Fruit fly (Drosophila melanogaster) whole organism, embryonic: ENCODE data around the gene Chrac-16.

Experiments
- Atf-2 ChIP-seq: fragments of 200-800 bp; sonication (Bioruptor generic); optimal IDR thresholded peaks from 2 replicates; lab custom pipeline; 2016; ENCODE audit warnings: missing biosample characterization, missing genetic modification characterization
- BEAF-32 ChIP-seq: fragments of 200-800 bp; sonication (Bioruptor generic); optimal IDR thresholded peaks from 3 replicates; lab custom pipeline; 2017; ENCODE audit warnings: missing biosample characterization, missing genetic modification characterization, mild to moderate bottlenecking, moderate library complexity, missing genetic modification reagents
- Bteb2 ChIP-seq: fragments of 200-800 bp; sonication (Bioruptor generic); optimal IDR thresholded peaks from 2 replicates; lab custom pipeline; 2016; ENCODE audit warnings: missing biosample characterization, missing genetic modification characterization
- CG10654 ChIP-seq: fragments of 200-800 bp; sonication (Bioruptor generic); optimal IDR thresholded peaks from 2 replicates; lab custom pipeline; 2016; ENCODE audit warnings: missing biosample characterization, missing genetic modification characterization
- CG11093 ChIP-seq: fragments of 200-800 bp; sonication (Bioruptor generic); IDR thresholded peaks from 3 replicates; pipeline ENCODE4 v1.3.6; 2022; ENCODE audit warnings: missing biosample characterization, missing genetic modification characterization
- CG12071 ChIP-seq: fragments of 200-800 bp; sonication (Bioruptor generic); optimal IDR thresholded peaks from 3 replicates; lab custom pipeline; 2018; ENCODE audit warnings: missing biosample characterization, mild to moderate bottlenecking, missing genetic modification characterization
- CG12659 ChIP-seq: fragments of 200-800 bp; sonication (Bioruptor generic); optimal IDR thresholded peaks from 3 replicates; lab custom pipeline; 2017; ENCODE audit warnings: mild to moderate bottlenecking, missing biosample characterization, missing genetic modification reagents, missing genetic modification characterization
- CG1529 ChIP-seq: fragments of 200-800 bp; sonication (Bioruptor generic); optimal IDR thresholded peaks from 3 replicates; lab custom pipeline; 2018; ENCODE audit warnings: missing biosample characterization, missing genetic modification characterization
- CG1602 ChIP-seq: fragments of 200-800 bp; sonication (Bioruptor generic); optimal IDR thresholded peaks from 3 replicates; lab custom pipeline; 2016; ENCODE audit warnings: missing biosample characterization, missing genetic modification characterization
- CG17359 ChIP-seq: fragments of 200-800 bp; sonication (Bioruptor generic); optimal IDR thresholded peaks from 3 replicates; lab custom pipeline; 2018; ENCODE audit warnings: missing biosample characterization, mild to moderate bottlenecking, missing genetic modification characterization, moderate library complexity
- CG2116 ChIP-seq: fragments of 200-800 bp; sonication (Bioruptor generic); optimal IDR thresholded peaks from 3 replicates; lab custom pipeline; 2018; ENCODE audit warnings: missing biosample characterization, mild to moderate bottlenecking, missing genetic modification characterization
- CG2889 ChIP-seq: fragments of 200-800 bp; sonication (Bioruptor generic); IDR thresholded peaks from 3 replicates; pipeline ENCODE4 v1.3.6; 2022; ENCODE audit warnings: missing biosample characterization, missing genetic modification characterization
- CG34224 ChIP-seq: fragments of 200-800 bp; sonication (Bioruptor generic); IDR thresholded peaks from 3 replicates; pipeline ENCODE4 v1.3.6; 2022; ENCODE audit warnings: missing biosample characterization, missing genetic modification characterization; ENCODE audit not compliant: partially characterized antibody
- CG4328 ChIP-seq: fragments of 200-800 bp; sonication (Bioruptor generic); optimal IDR thresholded peaks from 3 replicates; lab custom pipeline; 2017; ENCODE audit warnings: missing biosample characterization, missing genetic modification reagents, missing genetic modification characterization
- CG5180 ChIP-seq: fragments of 200-800 bp; sonication (Bioruptor generic); optimal IDR thresholded peaks from 3 replicates; lab custom pipeline; 2017; ENCODE audit warnings: missing biosample characterization, missing genetic modification characterization, mild to moderate bottlenecking, moderate library complexity, missing genetic modification reagents
- CG6272 ChIP-seq: fragments of 200-800 bp; sonication (Bioruptor generic); IDR thresholded peaks from 2 replicates; pipeline ENCODE4 v1.3.6; 2022; ENCODE audit warnings: missing biosample characterization, missing genetic modification characterization
- CG8924 ChIP-seq: fragments of 200-800 bp; optimal IDR thresholded peaks from 3 replicates; lab custom pipeline; 2019; ENCODE audit warnings: missing biosample characterization, mild to moderate bottlenecking, missing genetic modification characterization, moderate library complexity
- CTCF ChIP-seq: fragments of 200-800 bp; sonication (Bioruptor generic); optimal IDR thresholded peaks from 2 replicates; lab custom pipeline; 2017; ENCODE audit warnings: missing biosample characterization, mild to moderate bottlenecking, missing genetic modification characterization, moderate library complexity
- Camta ChIP-seq: fragments of 200-800 bp; sonication (Bioruptor generic); optimal IDR thresholded peaks from 2 replicates; lab custom pipeline; 2016; ENCODE audit warnings: missing biosample characterization, missing genetic modification characterization
- Dad ChIP-seq: fragments of 200-800 bp; sonication (Bioruptor generic); optimal IDR thresholded peaks from 3 replicates; lab custom pipeline; 2016; ENCODE audit warnings: missing biosample characterization, missing genetic modification characterization
- Dbx ChIP-seq: fragments of 200-800 bp; sonication (Bioruptor generic); IDR thresholded peaks from 3 replicates; pipeline ENCODE4 v1.3.6; 2022; ENCODE audit warnings: missing biosample characterization, missing genetic modification characterization
- Doc2 ChIP-seq: fragments of 200-800 bp; sonication (Bioruptor generic); IDR thresholded peaks from 2 replicates; pipeline ENCODE4 v1.3.6; 2022; ENCODE audit warnings: missing biosample characterization, missing genetic modification characterization
- Doc3 ChIP-seq: fragments of 200-800 bp; sonication (Bioruptor generic); IDR thresholded peaks from 3 replicates; pipeline ENCODE4 v1.3.6; 2022; ENCODE audit warnings: missing biosample characterization, missing genetic modification characterization; ENCODE audit not compliant: partially characterized antibody
- E2f1 ChIP-seq: fragments of 200-800 bp; sonication (Bioruptor generic); IDR thresholded peaks from 2 replicates; pipeline ENCODE4 v1.3.6; 2022; ENCODE audit warnings: missing biosample characterization, missing genetic modification characterization
- Gug ChIP-seq: fragments of 200-800 bp; sonication (Bioruptor generic); IDR thresholded peaks from 4 replicates; pipeline ENCODE4 v1.3.6; 2022; ENCODE audit warnings: missing biosample characterization, missing genetic modification characterization
- H15 ChIP-seq: fragments of 200-800 bp; sonication (Bioruptor generic); IDR thresholded peaks from 3 replicates; pipeline ENCODE4 v1.3.6; 2022; ENCODE audit warnings: missing biosample characterization, missing genetic modification characterization
- H2.0 ChIP-seq: fragments of 200-800 bp; sonication (Bioruptor generic); IDR thresholded peaks from 2 replicates; pipeline ENCODE4 v1.3.6; 2022; ENCODE audit warnings: missing biosample characterization, missing genetic modification characterization
- Lhr ChIP-seq: fragments of 200-800 bp; sonication (Bioruptor generic); optimal IDR thresholded peaks from 3 replicates; lab custom pipeline; 2017; ENCODE audit warnings: mild to moderate bottlenecking, missing biosample characterization, missing genetic modification reagents, missing genetic modification characterization
- MTF-1 ChIP-seq: fragments of 200-800 bp; sonication (Bioruptor generic); optimal IDR thresholded peaks from 2 replicates; lab custom pipeline; 2018; ENCODE audit warnings: missing biosample characterization, mild to moderate bottlenecking, missing genetic modification characterization, borderline replicate concordance
- Nf-YB ChIP-seq: fragments of 200-800 bp; sonication (Bioruptor generic); optimal IDR thresholded peaks from 3 replicates; lab custom pipeline; 2019; ENCODE audit warnings: missing biosample characterization, mild to moderate bottlenecking, missing genetic modification characterization, moderate library complexity
- Ptx1 ChIP-seq: fragments of 200-800 bp; sonication (Bioruptor generic); IDR thresholded peaks from 2 replicates; pipeline ENCODE4 v1.3.6; 2022; ENCODE audit warnings: missing biosample characterization, missing genetic modification characterization
- Ravus ChIP-seq: fragments of 200-800 bp; sonication (Bioruptor generic); IDR thresholded peaks from 2 replicates; pipeline ENCODE4 v1.3.6; 2022; ENCODE audit warnings: missing biosample characterization, missing genetic modification characterization
- Six4 ChIP-seq: fragments of 200-800 bp; sonication (Bioruptor generic); optimal IDR thresholded peaks from 2 replicates; lab custom pipeline; 2016; ENCODE audit warnings: missing biosample characterization, missing genetic modification characterization
- TFAM ChIP-seq: fragments of 200-800 bp; sonication (Bioruptor generic); optimal IDR thresholded peaks from 2 replicates; lab custom pipeline; 2017; ENCODE audit warnings: missing biosample characterization, missing genetic modification characterization, inconsistent platforms
- Trl ChIP-seq, 3 experiments: fragments of >200 bp in 2 of 3; fragments of 200-800 bp in 1 of 3; sonication (Bioruptor generic) in 1 of 3; optimal IDR thresholded peaks; 2 replicates in 1 of 3; 3 replicates in 2 of 3; lab custom pipeline; 2016 to 2017; ENCODE audit warnings: missing biosample characterization in 1 of 3, missing genetic modification characterization in 1 of 3
- Xbp1 ChIP-seq: fragments of 200-800 bp; sonication (Bioruptor generic); optimal IDR thresholded peaks from 3 replicates; lab custom pipeline; 2016; ENCODE audit warnings: missing biosample characterization, mild to moderate bottlenecking, missing genetic modification characterization
- ab ChIP-seq: fragments of 200-800 bp; sonication (Bioruptor generic); optimal IDR thresholded peaks from 2 replicates; lab custom pipeline; 2016; ENCODE audit warnings: missing biosample characterization, missing genetic modification characterization
- bab2 ChIP-seq: fragments of 200-800 bp; sonication (Bioruptor generic); optimal IDR thresholded peaks from 2 replicates; lab custom pipeline; 2016; ENCODE audit warnings: missing biosample characterization, missing genetic modification characterization
- bbx ChIP-seq: fragments of 200-800 bp; sonication (Bioruptor generic); IDR thresholded peaks from 2 replicates; pipeline ENCODE4 v1.3.6; 2022; ENCODE audit warnings: missing biosample characterization, missing genetic modification characterization; ENCODE audit not compliant: partially characterized antibody
- crp ChIP-seq, 2 experiments: fragments of 200-800 bp; sonication (Bioruptor generic); optimal IDR thresholded peaks; 2 replicates in 1 of 2; 3 replicates in 1 of 2; lab custom pipeline; 2017; ENCODE audit warnings: missing biosample characterization in 2 of 2, missing genetic modification characterization in 2 of 2, mild to moderate bottlenecking in 1 of 2, moderate library complexity in 1 of 2
- dmrt99B ChIP-seq: fragments of 200-800 bp; sonication (Bioruptor generic); optimal IDR thresholded peaks from 2 replicates; lab custom pipeline; 2018; ENCODE audit warnings: missing biosample characterization, mild to moderate bottlenecking, missing genetic modification characterization, moderate library complexity
- gro ChIP-seq: fragments of 200-800 bp; sonication (Bioruptor generic); optimal IDR thresholded peaks from 2 replicates; lab custom pipeline; 2016; ENCODE audit warnings: missing biosample characterization, missing genetic modification characterization
- ham ChIP-seq: fragments of 200-800 bp; sonication (Bioruptor generic); IDR thresholded peaks from 2 replicates; pipeline ENCODE4 v1.3.6; 2022; ENCODE audit warnings: missing biosample characterization, missing genetic modification characterization
- hth ChIP-seq: fragments of >200 bp; optimal IDR thresholded peaks from 2 replicates; lab custom pipeline; 2017; ENCODE audit warnings: inconsistent platforms
- nau ChIP-seq: fragments of 200-800 bp; sonication (Bioruptor generic); optimal IDR thresholded peaks from 3 replicates; lab custom pipeline; 2017; ENCODE audit warnings: missing biosample characterization, mild to moderate bottlenecking, missing genetic modification characterization, missing genetic modification reagents
- ranshi ChIP-seq: fragments of 200-800 bp; sonication (Bioruptor generic); IDR thresholded peaks from 2 replicates; pipeline ENCODE4 v1.3.6; 2022; ENCODE audit warnings: missing biosample characterization, missing genetic modification characterization
- sna ChIP-seq: fragments of 200-800 bp; sonication (Bioruptor generic); IDR thresholded peaks from 2 replicates; pipeline ENCODE4 v1.3.6; 2022; ENCODE audit warnings: missing biosample characterization, missing genetic modification characterization; ENCODE audit not compliant: partially characterized antibody
- twi ChIP-seq: fragments of 200-800 bp; optimal IDR thresholded peaks from 2 replicates; lab custom pipeline; 2019; ENCODE audit warnings: missing biosample characterization, mild to moderate bottlenecking, missing genetic modification characterization, moderate library complexity
- usp ChIP-seq: fragments of >200 bp; optimal IDR thresholded peaks from 2 replicates; lab custom pipeline; 2017; ENCODE audit warnings: missing biosample characterization, missing genetic modification characterization

Chrac-16 gene

DNA sequence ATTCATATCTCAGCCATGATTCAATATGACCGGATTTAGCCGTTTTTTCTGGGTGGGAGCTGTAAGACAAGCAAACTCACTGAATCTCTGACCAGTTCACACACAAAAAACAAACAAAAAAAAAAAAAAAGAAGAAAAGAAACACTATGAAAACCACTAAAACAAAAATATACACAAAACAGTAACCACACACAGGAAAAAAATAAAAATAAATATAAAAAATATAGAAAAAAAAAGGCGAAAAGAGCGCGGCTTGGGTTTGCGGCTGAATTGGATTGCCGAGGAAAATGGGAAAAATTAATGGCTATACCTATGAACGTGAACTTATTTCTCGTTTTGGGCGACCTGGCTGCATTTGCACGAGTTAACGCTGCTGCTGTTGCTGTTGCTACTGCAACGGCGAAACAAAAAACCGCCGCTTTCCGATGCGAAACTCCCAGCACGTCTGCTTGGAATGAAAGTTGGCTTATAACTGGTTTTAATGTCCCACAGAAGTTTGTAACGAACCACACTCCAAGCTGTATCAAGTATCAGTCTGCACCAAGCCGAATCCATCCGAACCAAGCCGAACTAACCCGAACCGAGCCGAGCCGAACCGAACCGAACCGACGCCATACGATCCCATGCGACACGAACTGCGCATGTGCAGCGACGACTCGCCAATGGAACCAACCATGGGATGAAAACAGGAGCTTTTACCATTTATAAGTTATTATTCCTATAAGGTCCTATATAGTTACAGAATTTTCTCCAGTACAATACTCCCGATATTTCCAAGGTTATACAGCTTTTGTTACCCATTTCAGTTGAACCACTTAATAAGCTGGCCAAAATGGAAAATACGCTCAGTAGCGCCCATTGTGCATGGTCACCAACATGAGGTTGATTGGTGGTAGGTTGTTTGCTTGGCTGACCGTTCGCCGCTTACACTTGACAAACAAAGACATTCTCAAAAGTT is 14.0 kb downstream of the Chrac-16 start, which contains the start of gene fw (continued):
- TF ChIP-seq ham (no peak), Six4 (no peak), Nf-YB (no peak), Gug (no peak), bab2 (GFP tag; lab: Kevin White, UChicago) (peak; percentile 15), H15 (GFP tag; lab: Robert Waterston, UW) (peak; percentile 47; the same call in 1 of the 3 replicates), sna (GFP tag; lab: Robert Waterston, UW) (no peak), Lhr (GFP tag; lab: Kevin White, UChicago) (no peak), Dbx (GFP tag; lab: Robert Waterston, UW) (no peak), ranshi (GFP tag; lab: Robert Waterston, UW) (no peak), Bteb2 (GFP tag; lab: Kevin White, UChicago) (no peak), CG1529 (GFP tag; lab: Kevin White, UChicago) (no peak), BEAF-32 (GFP tag; lab: Kevin White, UChicago) (no peak), H2.0 (peak; percentile 46), CG4328 (no peak), Doc3 (GFP tag; lab: Robert Waterston, UW) (no peak), gro (GFP tag; lab: Kevin White, UChicago) (no peak), CG5180 (GFP tag; lab: Kevin White, UChicago) (peak; percentile 73), Ravus (GFP tag; lab: Robert Waterston, UW) (no peak), dmrt99B (tag; lab: Kevin White, UChicago) (no peak), TFAM (GFP tag; lab: Kevin White, UChicago) (no peak), CG10654 (no peak), hth (lab: Kevin White, UChicago) (no peak), crp (GFP tag; optimal IDR thresholded peaks at IDR 0.05; lab: Kevin White, UChicago) (no peak), twi (no peak), nau (GFP tag; lab: Kevin White, UChicago) (no peak), bbx (GFP tag; lab: Robert Waterston, UW) (0 out of 2 replicates have a peak, but pooled peaks have one; percentile 21), E2f1 (GFP tag; lab: Robert Waterston, UW) (peak; percentile 41; the same call in 1 of the 2 replicates), ab (no peak), CG11093 (no peak), Doc2 (GFP tag; lab: Robert Waterston, UW) (no peak), Xbp1 (GFP tag; lab: Kevin White, UChicago) (no peak), Atf-2 (GFP tag; lab: Kevin White, UChicago) (no peak), CG1602 (no peak), CTCF (no peak), CG2889 (no peak), Trl (optimal IDR thresholded peaks at IDR 0.05; lab: Kevin White, UChicago) (no peak), Trl (GFP tag; optimal IDR thresholded peaks at IDR 0.05; lab: Kevin White, UChicago) (peak; percentile 21), usp (GFP tag; lab: Kevin White, UChicago) (no peak), CG12659 (GFP tag; lab: Kevin White, UChicago) (no peak), CG6272 (0 out of 2 replicates have a peak, but pooled peaks have one; percentile 21), Dad (no peak), Ptx1 (no peak), CG34224 (GFP tag; lab: Robert Waterston, UW) (no peak), CG17359 (tag; lab: Kevin White, UChicago) (peak; percentile 59), MTF-1 (GFP tag; lab: Kevin White, UChicago) (peak; percentile 13), CG8924 (tag; lab: Kevin White, UChicago) (no peak), CG12071 (GFP tag; lab: Kevin White, UChicago) (peak; percentile 12), Camta (GFP tag; lab: Kevin White, UChicago) (no peak), CG2116 (GFP tag; lab: Kevin White, UChicago) (no peak)
